Worm (Caenorhabditis elegans) whole organism, mixed stage, embryonic: ENCODE results near the gene frpr-11.

ENCODE experiments used
- ceh-39 ChIP-seq: fragments of 150-350 bp; optimal IDR thresholded peaks from 2 replicates; lab custom pipeline; 2014; ENCODE audit warnings: missing biosample characterization, missing genetic modification characterization
- cnd-1 ChIP-seq: fragments of 200-800 bp; sonication (Bioruptor generic); optimal IDR thresholded peaks from 2 replicates; lab custom pipeline; 2018; ENCODE audit warnings: mild to moderate bottlenecking, missing genetic modification characterization, missing compliant biosample characterization
- elt-3 ChIP-seq: fragments of 150-350 bp; optimal IDR thresholded peaks from 2 replicates; lab custom pipeline; 2014; ENCODE audit warnings: missing biosample characterization, missing genetic modification characterization
- lin-13 ChIP-seq: fragments of 150-350 bp; optimal IDR thresholded peaks from 2 replicates; lab custom pipeline; 2014; ENCODE audit warnings: missing biosample characterization, missing genetic modification characterization
- lin-32 ChIP-seq: fragments of 200-800 bp; sonication (Bioruptor generic); optimal IDR thresholded peaks from 2 replicates; lab custom pipeline; 2018; ENCODE audit warnings: mild to moderate bottlenecking, missing genetic modification characterization, missing compliant biosample characterization
- lsy-2 ChIP-seq: fragments of 150-350 bp; optimal IDR thresholded peaks from 2 replicates; lab custom pipeline; 2014; ENCODE audit warnings: missing biosample characterization, missing genetic modification characterization
- nhr-237 ChIP-seq: fragments of 150-350 bp; optimal IDR thresholded peaks from 2 replicates; lab custom pipeline; 2014; ENCODE audit warnings: missing biosample characterization, missing genetic modification characterization
- nhr-28 ChIP-seq: fragments of 150-350 bp; optimal IDR thresholded peaks from 2 replicates; lab custom pipeline; 2014; ENCODE audit warnings: missing biosample characterization, missing genetic modification characterization
- nhr-76 ChIP-seq: sonication (generic microtip); optimal IDR thresholded peaks from 2 replicates; lab custom pipeline; 2017; ENCODE audit warnings: missing biosample characterization, missing genetic modification characterization
- pha-4 ChIP-seq: fragments of 150-350 bp; optimal IDR thresholded peaks from 2 replicates; lab custom pipeline; 2018; ENCODE audit warnings: missing biosample characterization, missing genetic modification reagents, missing genetic modification characterization
- unc-62 ChIP-seq: fragments of 150-350 bp; optimal IDR thresholded peaks from 2 replicates; lab custom pipeline; 2014; ENCODE audit warnings: missing biosample characterization, missing genetic modification reagents, missing genetic modification characterization

ce11 chrV:8913940-8914339 lies 6.9 kb downstream of the frpr-11 start, which contains the start of gene mod-1:
- no peak for TF ChIP-seq lin-32 (GFP tag; lab: Kevin White, UChicago)
- TF ChIP-seq unc-62 (GFP tag; lab: Kevin White, UChicago) = no peak
- TF ChIP-seq ceh-39 (tag; lab: Kevin White, UChicago) = no peak
- TF ChIP-seq lsy-2 = no peak
- no peak for TF ChIP-seq pha-4 (tag; lab: Kevin White, UChicago)
- no peak for TF ChIP-seq lin-13 (tag; lab: Kevin White, UChicago)
- TF ChIP-seq cnd-1 = no peak
- TF ChIP-seq nhr-237 (tag; lab: Kevin White, UChicago) = no peak
- TF ChIP-seq nhr-28 = no peak
- no peak for TF ChIP-seq nhr-76 (tag; lab: Kevin White, UChicago)
- TF ChIP-seq elt-3 (tag; lab: Kevin White, UChicago) = no peak
